Worm (Caenorhabditis elegans) whole organism, late embryonic: ENCODE measurements around the gene F14E5.2.

Experiments used
- C38D4.7 ChIP-seq: fragments of 200-800 bp; sonication (Bioruptor generic); optimal IDR thresholded peaks from 2 replicates; lab custom pipeline; 2018; ENCODE audit warnings: mild to moderate bottlenecking, missing genetic modification characterization, moderate library complexity, missing compliant biosample characterization
- F13H6.1 ChIP-seq: sonication (generic microtip); optimal IDR thresholded peaks from 2 replicates; lab custom pipeline; 2016; ENCODE audit warnings: missing genetic modification characterization, missing compliant biosample characterization
- ceh-14 ChIP-seq: sonication (generic microtip); optimal IDR thresholded peaks from 2 replicates; lab custom pipeline; 2016; ENCODE audit warnings: missing genotype, missing genetic modification characterization, missing compliant biosample characterization

DNA sequence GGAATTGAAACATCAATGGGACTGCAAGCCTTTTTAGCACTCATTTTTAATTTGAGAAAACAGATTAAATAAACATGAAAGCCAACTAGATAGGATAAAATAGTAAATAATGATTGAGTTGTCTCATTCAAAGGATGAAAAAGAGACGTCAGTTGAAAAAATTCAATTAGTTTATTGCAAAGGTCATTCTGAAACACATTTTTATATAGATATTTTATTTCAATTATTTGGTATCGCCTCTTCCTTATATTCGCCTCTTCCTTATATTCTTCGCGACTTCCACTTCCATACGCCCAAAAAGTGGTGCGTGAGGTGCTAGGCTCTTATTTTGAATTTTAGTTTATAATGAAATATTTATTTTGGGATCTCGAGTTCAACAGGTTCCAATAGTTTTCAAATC is 6.3 kb upstream of the F14E5.2 start, which contains the start of gene acp-4:
- TF ChIP-seq C38D4.7 (GFP tag; lab: Kevin White, UChicago) (no peak), ceh-14 (tag; lab: Kevin White, UChicago) (no peak), F13H6.1 (tag; lab: Kevin White, UChicago) (no peak)
